Fruit fly (Drosophila melanogaster) Kc167 (cell line): ENCODE data around the gene wol.

Experiments
- Myc ChIP-seq: fragments of >200 bp; optimal IDR thresholded peaks from 2 replicates; lab custom pipeline; 2017; ENCODE audit warnings: missing external identifiers
- Sin3A ChIP-seq: fragments of >200 bp; optimal IDR thresholded peaks from 2 replicates; lab custom pipeline; 2018; ENCODE audit warnings: missing external identifiers
- h ChIP-seq: fragments of >200 bp; optimal IDR thresholded peaks from 3 replicates; lab custom pipeline; 2018; ENCODE audit warnings: missing external identifiers
- insv ChIP-seq: fragments of >200 bp; optimal IDR thresholded peaks from 3 replicates; lab custom pipeline; 2018; ENCODE audit warnings: missing external identifiers
- psq ChIP-seq: fragments of >200 bp; optimal IDR thresholded peaks from 2 replicates; lab custom pipeline; 2017; ENCODE audit warnings: missing external identifiers

DNA sequence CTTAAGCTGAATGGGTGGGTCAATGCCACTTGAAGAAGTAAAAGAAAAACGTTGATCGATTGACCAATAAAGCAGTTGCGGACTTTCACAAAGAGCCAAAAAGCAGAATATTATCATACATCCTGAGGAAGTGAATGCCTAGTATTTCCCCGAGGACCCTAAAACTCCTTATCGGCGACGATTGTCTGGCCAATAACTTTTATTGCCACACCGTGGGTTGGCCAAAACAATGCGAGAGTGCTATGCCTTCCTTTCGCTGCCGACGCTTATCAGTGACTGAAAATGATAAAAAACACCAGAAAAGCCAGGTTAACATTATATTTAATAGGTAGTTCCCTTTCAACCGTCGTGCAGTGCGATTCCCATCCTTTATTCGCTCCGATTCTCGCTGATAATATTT lies 49.1 kb upstream of the wol start, which contains the start of gene Mur29B:
- TF ChIP-seq Myc (lab: Kevin White, UChicago) (no peak), psq (lab: Kevin White, UChicago) (no peak), Sin3A (lab: Kevin White, UChicago) (no peak), h (no peak), insv (no peak)
